Fruit fly (Drosophila melanogaster): ENCODE results near the gene Or10a.

- TF ChIP-seq OdsH (GFP tag; optimal IDR thresholded peaks at IDR 0.05) (no peak), Hr39 (GFP tag; optimal IDR thresholded peaks at IDR 0.05) (no peak), Smox (GFP tag; optimal IDR thresholded peaks at IDR 0.05) (no peak), Sox102F (GFP tag; optimal IDR thresholded peaks at IDR 0.05) (no peak), CG11762 (GFP tag; optimal IDR thresholded peaks at IDR 0.05; ENCODE audit: insufficient read depth) (no peak)
Measured at dm6 chrX:11413090-11413489, 4.1 kb downstream of the Or10a start, which contains the start of gene Gr10b.

Data from whole organism, prepupa.